Worm (Caenorhabditis elegans): ENCODE measurements around the gene pas-2.

DNA sequence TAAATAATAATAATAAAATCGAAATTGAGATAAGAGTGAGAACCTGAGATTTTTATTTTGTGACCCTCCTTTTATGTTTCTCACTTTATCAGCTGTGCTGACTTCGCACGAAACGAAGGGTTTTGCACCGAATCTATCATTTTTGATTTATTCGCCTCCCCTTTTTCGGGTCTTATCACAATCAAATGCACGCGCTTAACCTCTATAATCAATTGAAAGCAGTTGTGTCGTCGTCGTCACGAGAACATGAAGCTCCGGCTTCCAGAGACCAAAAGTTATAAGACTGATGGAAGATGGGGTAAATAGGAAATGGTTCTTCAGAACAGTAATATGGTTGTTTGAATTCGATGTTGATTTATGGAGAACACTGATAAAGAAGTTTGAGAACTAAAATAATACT lies 31.0 kb downstream of the pas-2 start, which contains the start of gene D1054.18:
- TF ChIP-seq nhr-12 (tag; optimal IDR thresholded peaks at IDR 0.05) (no peak), elt-3 (tag; optimal IDR thresholded peaks at IDR 0.05) (no peak), ceh-82 (tag; optimal IDR thresholded peaks at IDR 0.05) (no peak), nhr-28 (tag; optimal IDR thresholded peaks at IDR 0.05) (no peak), elt-1 (tag; optimal IDR thresholded peaks at IDR 0.05) (no peak), R02D3.7 (tag; optimal IDR thresholded peaks at IDR 0.05) (no peak), lin-39 (tag; optimal IDR thresholded peaks at IDR 0.05) (no peak), zag-1 (tag; optimal IDR thresholded peaks at IDR 0.05) (no peak), pha-4 (tag; optimal IDR thresholded peaks at IDR 0.05) (peak; percentile 57), sea-2 (GFP tag; optimal IDR thresholded peaks at IDR 0.05) (no peak), tbx-2 (tag; optimal IDR thresholded peaks at IDR 0.05) (no peak), ceh-16 (tag; optimal IDR thresholded peaks at IDR 0.05) (no peak), nhr-67 (tag; optimal IDR thresholded peaks at IDR 0.05) (no peak), nhr-25 (tag; optimal IDR thresholded peaks at IDR 0.05) (no peak)

Measured in whole organism, L3 larva.